Fruit fly (Drosophila melanogaster) whole organism, embryonic: ENCODE data around the gene CG13043.

Source experiments
- Asciz ChIP-seq: fragments of 200-800 bp; sonication (Bioruptor generic); optimal IDR thresholded peaks from 2 replicates; lab custom pipeline; 2017; ENCODE audit warnings: missing biosample characterization, mild to moderate bottlenecking, missing genetic modification characterization, missing genetic modification reagents
- CG10209 ChIP-seq: fragments of 200-800 bp; sonication (Bioruptor generic); optimal IDR thresholded peaks from 3 replicates; lab custom pipeline; 2017; ENCODE audit warnings: missing biosample characterization, mild to moderate bottlenecking, missing genetic modification characterization, missing genetic modification reagents
- CG10267 ChIP-seq: fragments of 200-800 bp; sonication (Bioruptor generic); optimal IDR thresholded peaks from 2 replicates; lab custom pipeline; 2018; ENCODE audit warnings: missing biosample characterization, mild to moderate bottlenecking, missing genetic modification characterization, moderate library complexity
- CG10543 ChIP-seq: fragments of 200-800 bp; sonication (Bioruptor generic); optimal IDR thresholded peaks from 3 replicates; lab custom pipeline; 2017; ENCODE audit warnings: missing biosample characterization, mild to moderate bottlenecking, missing genetic modification characterization, moderate library complexity
- CG11247 ChIP-seq: fragments of 200-800 bp; sonication (Bioruptor generic); IDR thresholded peaks from 2 replicates; pipeline ENCODE4 v1.3.6; 2022; ENCODE audit warnings: missing biosample characterization, missing genetic modification characterization
- CG12659 ChIP-seq: fragments of 200-800 bp; sonication (Bioruptor generic); optimal IDR thresholded peaks from 3 replicates; lab custom pipeline; 2017; ENCODE audit warnings: mild to moderate bottlenecking, missing biosample characterization, missing genetic modification reagents, missing genetic modification characterization
- CG14050 ChIP-seq: fragments of 200-800 bp; sonication (Bioruptor generic); IDR thresholded peaks from 3 replicates; pipeline ENCODE4 v1.3.6; 2022; ENCODE audit warnings: missing biosample characterization, missing genetic modification characterization
- CG15601 ChIP-seq: fragments of 200-800 bp; sonication (Bioruptor generic); optimal IDR thresholded peaks from 3 replicates; lab custom pipeline; 2019; ENCODE audit warnings: missing biosample characterization, mild to moderate bottlenecking, missing genetic modification characterization, moderate library complexity
- CG16779 ChIP-seq: fragments of 200-800 bp; sonication (Bioruptor generic); IDR thresholded peaks from 2 replicates; pipeline ENCODE4 v1.3.6; 2022; ENCODE audit warnings: missing biosample characterization, missing genetic modification characterization
- CG17612 ChIP-seq: fragments of 200-800 bp; sonication (Bioruptor generic); IDR thresholded peaks from 2 replicates; pipeline ENCODE4 v1.3.6; 2022; ENCODE audit warnings: missing biosample characterization, missing genetic modification characterization
- CG2678 ChIP-seq: fragments of 200-800 bp; sonication (Bioruptor generic); optimal IDR thresholded peaks from 3 replicates; lab custom pipeline; 2019; ENCODE audit warnings: missing biosample characterization, mild to moderate bottlenecking, missing genetic modification characterization, moderate library complexity
- CG2875 ChIP-seq: fragments of 200-800 bp; sonication (Bioruptor generic); optimal IDR thresholded peaks from 2 replicates; lab custom pipeline; 2017; ENCODE audit warnings: missing biosample characterization, mild to moderate bottlenecking, missing genetic modification characterization, missing genetic modification reagents
- CG3838 ChIP-seq: fragments of 200-800 bp; sonication (Bioruptor generic); optimal IDR thresholded peaks from 3 replicates; lab custom pipeline; 2016; ENCODE audit warnings: missing biosample characterization, missing genetic modification characterization
- CG4617 ChIP-seq: fragments of 200-800 bp; sonication (Bioruptor generic); optimal IDR thresholded peaks from 3 replicates; lab custom pipeline; 2016; ENCODE audit warnings: missing biosample characterization, missing genetic modification characterization, borderline replicate concordance
- CG4730 ChIP-seq: fragments of 200-800 bp; sonication (Bioruptor generic); IDR thresholded peaks from 2 replicates; pipeline ENCODE4 v1.3.6; 2022; ENCODE audit warnings: missing biosample characterization, missing genetic modification characterization
- CG6765 ChIP-seq: fragments of 200-800 bp; sonication (Bioruptor generic); optimal IDR thresholded peaks from 3 replicates; lab custom pipeline; 2017; ENCODE audit warnings: missing biosample characterization, mild to moderate bottlenecking, missing genetic modification characterization
- CG8281 ChIP-seq: fragments of 200-800 bp; sonication (Bioruptor generic); optimal IDR thresholded peaks from 2 replicates; lab custom pipeline; 2018; ENCODE audit warnings: missing biosample characterization, mild to moderate bottlenecking, missing genetic modification characterization, moderate library complexity
- CkIIα-i1 ChIP-seq: fragments of 200-800 bp; sonication (Bioruptor generic); IDR thresholded peaks from 2 replicates; pipeline ENCODE4 v1.3.6; 2022; ENCODE audit warnings: missing biosample characterization, missing genetic modification characterization
- D19B ChIP-seq: fragments of 200-800 bp; sonication (Bioruptor generic); optimal IDR thresholded peaks from 2 replicates; lab custom pipeline; 2017; ENCODE audit warnings: missing biosample characterization, mild to moderate bottlenecking, missing genetic modification characterization
- Dll ChIP-seq: fragments of 200-800 bp; sonication (Bioruptor generic); IDR thresholded peaks from 4 replicates; pipeline ENCODE4 v1.3.6; 2022; ENCODE audit warnings: missing biosample characterization, missing genetic modification characterization; ENCODE audit not compliant: partially characterized antibody
- Fer3 ChIP-seq: fragments of 200-800 bp; sonication (Bioruptor generic); optimal IDR thresholded peaks from 2 replicates; lab custom pipeline; 2018; ENCODE audit warnings: missing biosample characterization, mild to moderate bottlenecking, missing genetic modification characterization, moderate library complexity
- HLH3B ChIP-seq: fragments of 200-800 bp; sonication (Bioruptor generic); IDR thresholded peaks from 2 replicates; pipeline ENCODE4 v1.3.6; 2022; ENCODE audit warnings: missing biosample characterization, missing genetic modification characterization
- HLH4C ChIP-seq: fragments of 200-800 bp; sonication (Bioruptor generic); IDR thresholded peaks from 3 replicates; pipeline ENCODE4 v1.3.6; 2022; ENCODE audit warnings: missing biosample characterization, missing genetic modification characterization; ENCODE audit not compliant: partially characterized antibody
- HLHmδ ChIP-seq: fragments of 200-800 bp; sonication (Bioruptor generic); optimal IDR thresholded peaks from 2 replicates; lab custom pipeline; 2018; ENCODE audit warnings: missing biosample characterization, mild to moderate bottlenecking, missing genetic modification characterization, moderate library complexity
- HmgZ ChIP-seq: fragments of 200-800 bp; sonication (Bioruptor generic); optimal IDR thresholded peaks from 2 replicates; lab custom pipeline; 2018; ENCODE audit warnings: missing biosample characterization, mild to moderate bottlenecking, missing genetic modification characterization
- PHDP ChIP-seq: fragments of 200-800 bp; sonication (Bioruptor generic); optimal IDR thresholded peaks from 3 replicates; lab custom pipeline; 2018; ENCODE audit warnings: missing biosample characterization, mild to moderate bottlenecking, missing genetic modification characterization, moderate library complexity
- Rfx ChIP-seq: fragments of 200-800 bp; sonication (Bioruptor generic); IDR thresholded peaks from 2 replicates; pipeline ENCODE4 v1.3.6; 2022; ENCODE audit warnings: missing biosample characterization, missing genetic modification characterization
- Usf ChIP-seq: fragments of 200-800 bp; sonication (Bioruptor generic); optimal IDR thresholded peaks from 2 replicates; lab custom pipeline; 2017; ENCODE audit warnings: missing genotype, missing biosample characterization, missing genetic modification characterization
- YL-1 ChIP-seq: fragments of 200-800 bp; sonication (Bioruptor generic); optimal IDR thresholded peaks from 3 replicates; lab custom pipeline; 2017; ENCODE audit warnings: missing biosample characterization, mild to moderate bottlenecking, missing genetic modification characterization
- ap ChIP-seq: fragments of 200-800 bp; sonication (Bioruptor generic); IDR thresholded peaks from 2 replicates; pipeline ENCODE4 v1.3.6; 2022; ENCODE audit warnings: missing biosample characterization, missing genetic modification characterization
- chinmo ChIP-seq: fragments of 200-800 bp; sonication (Bioruptor generic); IDR thresholded peaks from 4 replicates; pipeline ENCODE4 v1.3.6; 2022; ENCODE audit warnings: missing biosample characterization, missing genetic modification characterization; ENCODE audit not compliant: partially characterized antibody
- chm ChIP-seq: fragments of 200-800 bp; sonication (Bioruptor generic); IDR thresholded peaks from 2 replicates; pipeline ENCODE4 v1.3.6; 2022; ENCODE audit warnings: missing biosample characterization, missing genetic modification characterization
- crp ChIP-seq, 2 experiments: fragments of 200-800 bp; sonication (Bioruptor generic); optimal IDR thresholded peaks; 2 replicates in 1 of 2; 3 replicates in 1 of 2; lab custom pipeline; 2017; ENCODE audit warnings: missing biosample characterization in 2 of 2, missing genetic modification characterization in 2 of 2, mild to moderate bottlenecking in 1 of 2, moderate library complexity in 1 of 2
- dati ChIP-seq: fragments of 200-800 bp; sonication (Bioruptor generic); IDR thresholded peaks from 2 replicates; pipeline ENCODE4 v1.3.6; 2022; ENCODE audit warnings: missing biosample characterization, missing genetic modification characterization
- fd3F ChIP-seq: fragments of 200-800 bp; sonication (Bioruptor generic); optimal IDR thresholded peaks from 2 replicates; lab custom pipeline; 2018; ENCODE audit warnings: missing biosample characterization, mild to moderate bottlenecking, missing genetic modification characterization, moderate library complexity
- hbn ChIP-seq: fragments of 200-800 bp; sonication (Bioruptor generic); IDR thresholded peaks from 2 replicates; pipeline ENCODE4 v1.3.6; 2022; ENCODE audit warnings: missing biosample characterization, missing genetic modification characterization; ENCODE audit not compliant: partially characterized antibody
- ind ChIP-seq: fragments of 200-800 bp; sonication (Bioruptor generic); optimal IDR thresholded peaks from 3 replicates; lab custom pipeline; 2016; ENCODE audit warnings: missing biosample characterization, missing genetic modification characterization
- mirr ChIP-seq: fragments of 200-800 bp; sonication (Bioruptor generic); optimal IDR thresholded peaks from 3 replicates; lab custom pipeline; 2018; ENCODE audit warnings: missing biosample characterization, mild to moderate bottlenecking, missing genetic modification characterization
- peb ChIP-seq: fragments of 200-800 bp; sonication (Bioruptor generic); IDR thresholded peaks from 2 replicates; pipeline ENCODE4 v1.3.6; 2022; ENCODE audit warnings: missing biosample characterization, missing genetic modification characterization
- psq ChIP-seq: fragments of 200-800 bp; sonication (Bioruptor generic); optimal IDR thresholded peaks from 2 replicates; lab custom pipeline; 2017; ENCODE audit warnings: missing biosample characterization, missing genetic modification characterization
- sc ChIP-seq, 3 experiments: fragments of >200 bp in 2 of 3; fragments of 200-800 bp in 1 of 3; sonication (Bioruptor generic) in 1 of 3; optimal IDR thresholded peaks; 2 replicates in 2 of 3; 3 replicates in 1 of 3; lab custom pipeline; 2017; ENCODE audit warnings: mild to moderate bottlenecking in 1 of 3, missing biosample characterization in 1 of 3, missing genetic modification characterization in 1 of 3, missing genetic modification reagents in 1 of 3
- tgo ChIP-seq: fragments of 200-800 bp; sonication (Bioruptor generic); IDR thresholded peaks from 3 replicates; pipeline ENCODE4 v1.3.6; 2022; ENCODE audit warnings: missing biosample characterization, missing genetic modification characterization
- unc-4 ChIP-seq: fragments of 200-800 bp; sonication (Bioruptor generic); IDR thresholded peaks from 2 replicates; pipeline ENCODE4 v1.3.6; 2022; ENCODE audit warnings: missing biosample characterization, missing genetic modification characterization; ENCODE audit not compliant: partially characterized antibody
- vnd ChIP-seq: fragments of 200-800 bp; sonication (Bioruptor generic); IDR thresholded peaks from 3 replicates; pipeline ENCODE4 v1.3.6; 2022; ENCODE audit warnings: missing biosample characterization, missing genetic modification characterization; ENCODE audit not compliant: partially characterized antibody

CG13043 gene

dm6 chr3L:16265000-16265399, 40.7 kb downstream of the CG13043 start, which contains the start of the genes CG13051 and CG13069:
TSS of gene CG13051 (minus strand) at chr3L:16265100.
TSS of gene CG13069 (plus strand) at chr3L:16265385.
- TF ChIP-seq chinmo (GFP tag; lab: Robert Waterston, UW) (0 out of 4 replicates have a peak, but pooled peaks have one; percentile 15), CG14050 (GFP tag; lab: Robert Waterston, UW) (no peak)
- TF ChIP-seq, all 482 proteins: peak for 1

dm6 chr3L:16263043-16263442, 42.6 kb downstream of the CG13043 start, which contains the start of gene CG13070:
TSS of gene CG13070 (plus strand) at chr3L:16263343.
- TF ChIP-seq HLH3B (GFP tag; lab: Robert Waterston, UW) = no peak
- no peak for TF ChIP-seq CkIIα-i1 (GFP tag; lab: Robert Waterston, UW)
- no peak for TF ChIP-seq sc (optimal IDR thresholded peaks at IDR 0.05; lab: Kevin White, UChicago)
- no peak for TF ChIP-seq sc (GFP tag; optimal IDR thresholded peaks at IDR 0.05; lab: Kevin White, UChicago)
- no peak for TF ChIP-seq CG10267
- no peak for TF ChIP-seq ap (GFP tag; lab: Robert Waterston, UW)
- no peak for TF ChIP-seq CG4730 (GFP tag; lab: Robert Waterston, UW)
- TF ChIP-seq psq (GFP tag; lab: Kevin White, UChicago) = no peak
- no peak for TF ChIP-seq CG2678 (tag; lab: Kevin White, UChicago)
- no peak for TF ChIP-seq CG3838 (GFP tag; lab: Kevin White, UChicago)
- TF ChIP-seq, all 482 proteins: peak for 0

- TF ChIP-seq fd3F (GFP tag; lab: Kevin White, UChicago) (no peak), ind (no peak), chm (GFP tag; lab: Robert Waterston, UW) (no peak), mirr (no peak), peb (no peak), PHDP (no peak), HLHmδ (GFP tag; lab: Kevin White, UChicago) (no peak), CG8281 (tag; lab: Kevin White, UChicago) (no peak), CG6765 (GFP tag; lab: Kevin White, UChicago) (no peak), YL-1 (GFP tag; lab: Kevin White, UChicago) (no peak), ap (GFP tag; lab: Robert Waterston, UW) (no peak), vnd (GFP tag; lab: Robert Waterston, UW) (no peak), CG10209 (no peak), CG4617 (no peak), HmgZ (tag; lab: Kevin White, UChicago) (no peak), CG12659 (GFP tag; lab: Kevin White, UChicago) (no peak), Dll (no peak), unc-4 (GFP tag; lab: Robert Waterston, UW) (no peak)
These were observed 43.2 kb downstream of the CG13043 start, which contains the start of gene CG13071 for dm6 chr3L:16262440-16262839. TSS of gene CG13071 (plus strand) at chr3L:16262740.

dm6 chr3L:16261505-16261904, 44.2 kb downstream of the CG13043 start, which contains the start of gene CG34247:
TSS of gene CG34247 (minus strand) at chr3L:16261605.
- no peak for TF ChIP-seq hbn
- TF ChIP-seq crp (GFP tag; optimal IDR thresholded peaks at IDR 0.05; lab: Kevin White, UChicago) = no peak
- no peak for TF ChIP-seq dati (GFP tag; lab: Robert Waterston, UW)
- no peak for TF ChIP-seq Asciz (GFP tag; lab: Kevin White, UChicago)
- TF ChIP-seq Fer3 (tag; lab: Kevin White, UChicago) = no peak
- TF ChIP-seq HLH4C (GFP tag; lab: Robert Waterston, UW) = no peak
- no peak for TF ChIP-seq Usf (GFP tag; lab: Kevin White, UChicago)
- no peak for TF ChIP-seq CG15601
- TF ChIP-seq tgo (GFP tag; lab: Robert Waterston, UW) = no peak
- no peak for TF ChIP-seq Rfx (GFP tag; lab: Robert Waterston, UW)
- TF ChIP-seq D19B (GFP tag; lab: Kevin White, UChicago) = no peak
- no peak for TF ChIP-seq CG11247 (GFP tag; lab: Robert Waterston, UW)
- TF ChIP-seq HmgZ (tag; lab: Kevin White, UChicago) = no peak
- no peak for TF ChIP-seq CG2875 (GFP tag; lab: Kevin White, UChicago)
- no peak for TF ChIP-seq CG16779
- TF ChIP-seq CG10543 (GFP tag; lab: Kevin White, UChicago) = no peak
- TF ChIP-seq CG12659 (GFP tag; lab: Kevin White, UChicago) = no peak
- no peak for TF ChIP-seq CG17612 (GFP tag; lab: Robert Waterston, UW)
